Worm (Caenorhabditis elegans) whole organism, mixed stage, embryonic: ENCODE results near the gene end-3.

Source experiments
- hlh-1 ChIP-seq: fragments of 150-350 bp; optimal IDR thresholded peaks from 2 replicates; lab custom pipeline; 2014; ENCODE audit warnings: missing biosample characterization, missing genetic modification reagents, missing genetic modification characterization
- lin-13 ChIP-seq: fragments of 150-350 bp; optimal IDR thresholded peaks from 2 replicates; lab custom pipeline; 2014; ENCODE audit warnings: missing biosample characterization, missing genetic modification characterization
- mep-1 ChIP-seq: fragments of 150-350 bp; optimal IDR thresholded peaks from 2 replicates; lab custom pipeline; 2017; ENCODE audit warnings: missing biosample characterization, missing genetic modification reagents, missing genetic modification characterization, inconsistent platforms
- nhr-237 ChIP-seq: fragments of 150-350 bp; optimal IDR thresholded peaks from 2 replicates; lab custom pipeline; 2014; ENCODE audit warnings: missing biosample characterization, missing genetic modification characterization
- nhr-76 ChIP-seq: sonication (generic microtip); optimal IDR thresholded peaks from 2 replicates; lab custom pipeline; 2017; ENCODE audit warnings: missing biosample characterization, missing genetic modification characterization
- snpc-4 ChIP-seq: fragments of 150-350 bp; optimal IDR thresholded peaks from 2 replicates; lab custom pipeline; 2014; ENCODE audit warnings: missing biosample characterization, missing genetic modification characterization
- ztf-11 ChIP-seq: fragments of 150-350 bp; optimal IDR thresholded peaks from 2 replicates; lab custom pipeline; 2014; ENCODE audit warnings: missing biosample characterization, missing genetic modification characterization

- TF ChIP-seq ztf-11 (tag; lab: Kevin White, UChicago) (no peak), mep-1 (no peak), hlh-1 (no peak), nhr-237 (tag; lab: Kevin White, UChicago) (no peak), nhr-76 (tag; lab: Kevin White, UChicago) (no peak), lin-13 (no peak), snpc-4 (tag; lab: Kevin White, UChicago) (no peak)
Observed at ce11 chrV:14010021-14010420, 4.5 kb upstream of the end-3 start.
